Worm (Caenorhabditis elegans) whole organism, L2 larva: ENCODE results near the gene T09D3.3.

Experiments
- F13H6.1 ChIP-seq: sonication (generic microtip); optimal IDR thresholded peaks from 2 replicates; lab custom pipeline; 2016; ENCODE audit warnings: missing genetic modification characterization, missing compliant biosample characterization
- nhr-21 ChIP-seq: fragments of 150-350 bp; optimal IDR thresholded peaks from 2 replicates; lab custom pipeline; 2014; ENCODE audit warnings: missing biosample characterization, missing genetic modification characterization
- ztf-11 ChIP-seq: sonication (generic microtip); optimal IDR thresholded peaks from 2 replicates; lab custom pipeline; 2017; ENCODE audit warnings: missing biosample characterization, missing genetic modification characterization

DNA sequence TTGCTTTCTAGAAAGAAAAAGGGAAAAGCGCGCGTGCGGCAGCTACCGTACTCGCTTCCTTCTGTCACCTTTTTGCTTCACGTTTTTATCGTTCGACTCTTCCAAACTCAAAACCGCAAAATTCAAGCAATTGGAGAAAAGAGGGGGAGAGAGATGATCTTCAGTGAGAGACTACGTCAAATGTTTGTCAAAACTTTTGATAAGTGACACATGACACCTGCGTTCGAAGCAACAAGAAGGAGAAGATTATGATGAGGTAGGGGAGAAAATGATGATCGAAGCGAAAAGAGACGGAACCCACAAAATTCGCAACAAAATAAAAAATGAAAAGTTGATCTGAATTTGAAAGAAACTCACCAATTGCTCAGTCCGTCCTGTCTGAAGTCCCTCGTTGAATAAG lies 31.0 kb downstream of the T09D3.3 start:
- TF ChIP-seq F13H6.1 (no peak), ztf-11 (tag; lab: Kevin White, UChicago) (no peak), nhr-21 (no peak)
